Fruit fly (Drosophila melanogaster) whole organism, embryonic: ENCODE results near the gene cyr.

ENCODE experiments used
- Adf1 ChIP-seq: fragments of 200-800 bp; sonication (Bioruptor generic); IDR thresholded peaks from 2 replicates; pipeline ENCODE4 v1.3.6; 2022; ENCODE audit warnings: missing biosample characterization, missing genetic modification characterization
- CG10431 ChIP-seq: fragments of 200-800 bp; sonication (Bioruptor generic); optimal IDR thresholded peaks from 3 replicates; lab custom pipeline; 2018; ENCODE audit warnings: missing biosample characterization, mild to moderate bottlenecking, missing genetic modification characterization
- CG10462 ChIP-seq: fragments of 200-800 bp; sonication (Bioruptor generic); optimal IDR thresholded peaks from 2 replicates; lab custom pipeline; 2016; ENCODE audit warnings: missing biosample characterization, missing genetic modification characterization
- CG11085 ChIP-seq: fragments of 200-800 bp; sonication (Bioruptor generic); IDR thresholded peaks from 2 replicates; pipeline ENCODE4 v1.3.6; 2022; ENCODE audit warnings: missing biosample characterization, missing genetic modification characterization
- CG13624 ChIP-seq: fragments of 200-800 bp; sonication (Bioruptor generic); optimal IDR thresholded peaks from 2 replicates; lab custom pipeline; 2016; ENCODE audit warnings: missing biosample characterization, missing genetic modification characterization
- CG13775 ChIP-seq: fragments of 200-800 bp; sonication (Bioruptor generic); optimal IDR thresholded peaks from 3 replicates; lab custom pipeline; 2017; ENCODE audit warnings: missing biosample characterization, mild to moderate bottlenecking, missing genetic modification characterization
- CG15514 ChIP-seq: fragments of 200-800 bp; sonication (Bioruptor generic); optimal IDR thresholded peaks from 3 replicates; lab custom pipeline; 2017; ENCODE audit warnings: missing biosample characterization, missing genetic modification characterization, mild to moderate bottlenecking, moderate library complexity, missing genetic modification reagents
- CG1603 ChIP-seq: fragments of 200-800 bp; sonication (Bioruptor generic); optimal IDR thresholded peaks from 2 replicates; lab custom pipeline; 2019; ENCODE audit warnings: missing biosample characterization, mild to moderate bottlenecking, missing genetic modification characterization, moderate library complexity
- CG17361 ChIP-seq: fragments of 200-800 bp; sonication (Bioruptor generic); IDR thresholded peaks from 3 replicates; pipeline ENCODE4 v1.3.6; 2022; ENCODE audit warnings: missing biosample characterization, missing genetic modification characterization
- CG18262 ChIP-seq: fragments of 200-800 bp; optimal IDR thresholded peaks from 3 replicates; lab custom pipeline; 2019; ENCODE audit warnings: missing biosample characterization, mild to moderate bottlenecking, missing genetic modification characterization, moderate library complexity
- CG32532 ChIP-seq: fragments of 200-800 bp; sonication (Bioruptor generic); IDR thresholded peaks from 2 replicates; pipeline ENCODE4 v1.3.6; 2022; ENCODE audit warnings: missing biosample characterization, missing genetic modification characterization
- CG3995 ChIP-seq: fragments of 200-800 bp; sonication (Bioruptor generic); optimal IDR thresholded peaks from 3 replicates; lab custom pipeline; 2016; ENCODE audit warnings: missing biosample characterization, missing genetic modification characterization
- CG4854 ChIP-seq: fragments of 200-800 bp; sonication (Bioruptor generic); optimal IDR thresholded peaks from 2 replicates; lab custom pipeline; 2016; ENCODE audit warnings: missing biosample characterization, missing genetic modification characterization, inconsistent platforms
- CG6813 ChIP-seq: fragments of 200-800 bp; sonication (Bioruptor generic); optimal IDR thresholded peaks from 2 replicates; lab custom pipeline; 2017; ENCODE audit warnings: missing biosample characterization, missing genetic modification characterization, mild to moderate bottlenecking, moderate library complexity, missing genetic modification reagents
- CG7928 ChIP-seq: fragments of 200-800 bp; sonication (Bioruptor generic); optimal IDR thresholded peaks from 2 replicates; lab custom pipeline; 2017; ENCODE audit warnings: missing biosample characterization, mild to moderate bottlenecking, missing genetic modification characterization
- CG7963 ChIP-seq: fragments of 200-800 bp; sonication (Bioruptor generic); IDR thresholded peaks from 3 replicates; pipeline ENCODE4 v1.3.6; 2022; ENCODE audit warnings: missing biosample characterization, missing genetic modification characterization; ENCODE audit not compliant: partially characterized antibody
- CG9727 ChIP-seq: fragments of 200-800 bp; sonication (Bioruptor generic); optimal IDR thresholded peaks from 3 replicates; lab custom pipeline; 2017; ENCODE audit warnings: missing biosample characterization, mild to moderate bottlenecking, missing genetic modification characterization
- Dbx ChIP-seq: fragments of 200-800 bp; sonication (Bioruptor generic); IDR thresholded peaks from 3 replicates; pipeline ENCODE4 v1.3.6; 2022; ENCODE audit warnings: missing biosample characterization, missing genetic modification characterization
- Deaf1 ChIP-seq: fragments of 200-800 bp; optimal IDR thresholded peaks from 3 replicates; lab custom pipeline; 2019; ENCODE audit warnings: missing biosample characterization, mild to moderate bottlenecking, missing genetic modification characterization, moderate library complexity
- H2.0 ChIP-seq: fragments of 200-800 bp; sonication (Bioruptor generic); IDR thresholded peaks from 2 replicates; pipeline ENCODE4 v1.3.6; 2022; ENCODE audit warnings: missing biosample characterization, missing genetic modification characterization
- Hr39 ChIP-seq: fragments of >200 bp; optimal IDR thresholded peaks from 2 replicates; lab custom pipeline; 2017
- Hr78 ChIP-seq, 2 experiments: fragments of 200-800 bp in 1 of 2; fragments of >200 bp in 1 of 2; sonication (Bioruptor generic) in 1 of 2; optimal IDR thresholded peaks; 2 replicates each; lab custom pipeline; 2017 to 2019; ENCODE audit warnings: missing biosample characterization in 2 of 2, missing genetic modification characterization in 2 of 2, mild to moderate bottlenecking in 1 of 2, moderate library complexity in 1 of 2
- MESR4 ChIP-seq: fragments of 200-800 bp; sonication (Bioruptor generic); optimal IDR thresholded peaks from 2 replicates; lab custom pipeline; 2018; ENCODE audit warnings: missing biosample characterization, mild to moderate bottlenecking, missing genetic modification characterization, moderate library complexity
- Pdp1 ChIP-seq, 2 experiments: fragments of 200-800 bp; sonication (Bioruptor generic); optimal IDR thresholded peaks; 3 replicates each; lab custom pipeline; 2016; ENCODE audit warnings: missing biosample characterization in 2 of 2, missing genetic modification characterization in 2 of 2, mild to moderate bottlenecking in 1 of 2, moderate library complexity in 1 of 2
- Six4 ChIP-seq: fragments of 200-800 bp; sonication (Bioruptor generic); optimal IDR thresholded peaks from 2 replicates; lab custom pipeline; 2016; ENCODE audit warnings: missing biosample characterization, missing genetic modification characterization
- abd-A ChIP-seq: fragments of 200-800 bp; sonication (Bioruptor generic); optimal IDR thresholded peaks from 3 replicates; lab custom pipeline; 2019; ENCODE audit warnings: missing biosample characterization, mild to moderate bottlenecking, missing genetic modification characterization, moderate library complexity
- ato ChIP-seq: fragments of 200-800 bp; sonication (Bioruptor generic); IDR thresholded peaks from 2 replicates; pipeline ENCODE4 v1.3.6; 2022; ENCODE audit warnings: missing biosample characterization, missing genetic modification characterization; ENCODE audit not compliant: partially characterized antibody
- bigmax ChIP-seq: fragments of 200-800 bp; sonication (Bioruptor generic); optimal IDR thresholded peaks from 2 replicates; lab custom pipeline; 2018; ENCODE audit warnings: missing biosample characterization, mild to moderate bottlenecking, missing genetic modification characterization
- cg ChIP-seq: fragments of 200-800 bp; sonication (Bioruptor generic); optimal IDR thresholded peaks from 3 replicates; lab custom pipeline; 2019; ENCODE audit warnings: missing biosample characterization, mild to moderate bottlenecking, missing genetic modification characterization, moderate library complexity
- chinmo ChIP-seq: fragments of 200-800 bp; sonication (Bioruptor generic); IDR thresholded peaks from 4 replicates; pipeline ENCODE4 v1.3.6; 2022; ENCODE audit warnings: missing biosample characterization, missing genetic modification characterization; ENCODE audit not compliant: partially characterized antibody
- chn ChIP-seq: fragments of 200-800 bp; sonication (Bioruptor generic); optimal IDR thresholded peaks from 2 replicates; lab custom pipeline; 2016; ENCODE audit warnings: missing biosample characterization, missing genetic modification characterization
- corto ChIP-seq: fragments of 200-800 bp; sonication (Bioruptor generic); optimal IDR thresholded peaks from 2 replicates; lab custom pipeline; 2016; ENCODE audit warnings: missing biosample characterization, mild to moderate bottlenecking, missing genetic modification characterization, moderate library complexity
- dpn ChIP-seq, 2 experiments: fragments of 200-800 bp; sonication (Bioruptor generic); optimal IDR thresholded peaks; 3 replicates each; lab custom pipeline; 2016; ENCODE audit warnings: missing biosample characterization in 2 of 2, missing genetic modification characterization in 2 of 2
- emc ChIP-seq: fragments of 200-800 bp; sonication (Bioruptor generic); optimal IDR thresholded peaks from 2 replicates; lab custom pipeline; 2016; ENCODE audit warnings: missing biosample characterization, missing genetic modification characterization
- fd64A ChIP-seq: fragments of 200-800 bp; sonication (Bioruptor generic); optimal IDR thresholded peaks from 3 replicates; lab custom pipeline; 2018; ENCODE audit warnings: missing biosample characterization, mild to moderate bottlenecking, missing genetic modification characterization
- gsb ChIP-seq: fragments of 200-800 bp; sonication (Bioruptor generic); IDR thresholded peaks from 2 replicates; pipeline ENCODE4 v1.3.6; 2022; ENCODE audit warnings: missing biosample characterization, missing genetic modification characterization
- ham ChIP-seq: fragments of 200-800 bp; sonication (Bioruptor generic); IDR thresholded peaks from 2 replicates; pipeline ENCODE4 v1.3.6; 2022; ENCODE audit warnings: missing biosample characterization, missing genetic modification characterization
- kah ChIP-seq: fragments of 200-800 bp; sonication (Bioruptor generic); optimal IDR thresholded peaks from 2 replicates; lab custom pipeline; 2018; ENCODE audit warnings: missing biosample characterization, mild to moderate bottlenecking, missing genetic modification characterization
- lab ChIP-seq: fragments of 200-800 bp; sonication (Bioruptor generic); optimal IDR thresholded peaks from 3 replicates; lab custom pipeline; 2017; ENCODE audit warnings: missing biosample characterization, missing genetic modification characterization, mild to moderate bottlenecking, moderate library complexity, missing genetic modification reagents
- nau ChIP-seq: fragments of 200-800 bp; sonication (Bioruptor generic); optimal IDR thresholded peaks from 3 replicates; lab custom pipeline; 2017; ENCODE audit warnings: missing biosample characterization, mild to moderate bottlenecking, missing genetic modification characterization, missing genetic modification reagents
- pita ChIP-seq: fragments of 200-800 bp; sonication (Bioruptor generic); optimal IDR thresholded peaks from 2 replicates; lab custom pipeline; 2017; ENCODE audit warnings: missing biosample characterization, mild to moderate bottlenecking, missing genetic modification characterization
- pum ChIP-seq: fragments of 200-800 bp; sonication (Bioruptor generic); optimal IDR thresholded peaks from 2 replicates; lab custom pipeline; 2016; ENCODE audit warnings: missing biosample characterization, missing genetic modification characterization
- repo ChIP-seq: fragments of 200-800 bp; sonication (Bioruptor generic); optimal IDR thresholded peaks from 2 replicates; lab custom pipeline; 2016; ENCODE audit warnings: missing biosample characterization, missing genetic modification characterization
- sqz ChIP-seq: fragments of 200-800 bp; sonication (Bioruptor generic); optimal IDR thresholded peaks from 3 replicates; lab custom pipeline; 2018; ENCODE audit warnings: missing biosample characterization, mild to moderate bottlenecking, missing genetic modification characterization
- tin ChIP-seq: fragments of 200-800 bp; sonication (Bioruptor generic); optimal IDR thresholded peaks from 3 replicates; lab custom pipeline; 2016; ENCODE audit warnings: missing biosample characterization, missing genetic modification characterization
- wor ChIP-seq: fragments of 200-800 bp; sonication (Bioruptor generic); IDR thresholded peaks from 2 replicates; pipeline ENCODE4 v1.3.6; 2022; ENCODE audit warnings: missing biosample characterization, missing genetic modification characterization

cyr gene

DNA sequence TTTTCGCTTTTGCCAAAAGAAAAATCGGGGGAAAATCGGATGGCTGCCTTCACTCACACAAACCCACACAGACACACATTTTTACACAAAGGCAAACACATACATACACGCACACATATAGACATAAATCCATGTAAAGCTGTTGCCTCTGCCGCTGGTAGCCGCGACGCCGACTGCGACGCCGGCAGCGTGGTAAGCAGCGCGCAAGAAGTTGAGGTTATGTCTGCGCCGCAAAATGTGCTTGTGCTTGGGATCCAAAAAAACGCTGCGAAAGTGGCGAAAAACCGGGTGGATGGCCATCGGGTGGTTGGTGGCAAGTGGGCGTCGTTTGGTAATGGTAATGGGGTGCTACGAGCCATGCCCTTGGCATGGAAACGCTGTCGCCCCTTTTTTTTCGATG, 44.3 kb upstream of the cyr start:
- TF ChIP-seq CG10462 (GFP tag; lab: Kevin White, UChicago) (no peak), abd-A (tag; lab: Kevin White, UChicago) (peak; percentile 46), bigmax (GFP tag; lab: Kevin White, UChicago) (peak; percentile 83), CG18262 (no peak), H2.0 (GFP tag; lab: Robert Waterston, UW) (no peak), repo (GFP tag; lab: Kevin White, UChicago) (no peak), emc (GFP tag; lab: Kevin White, UChicago) (no peak), cg (GFP tag; lab: Kevin White, UChicago) (peak; percentile 29), CG32532 (GFP tag; lab: Robert Waterston, UW) (0 out of 2 replicates have a peak, but pooled peaks have one; percentile 16), nau (GFP tag; lab: Kevin White, UChicago) (no peak), Deaf1 (tag; lab: Kevin White, UChicago) (peak; percentile 33), Adf1 (GFP tag; lab: Robert Waterston, UW) (peak; percentile 93), pita (GFP tag; lab: Kevin White, UChicago) (no peak)

DNA sequence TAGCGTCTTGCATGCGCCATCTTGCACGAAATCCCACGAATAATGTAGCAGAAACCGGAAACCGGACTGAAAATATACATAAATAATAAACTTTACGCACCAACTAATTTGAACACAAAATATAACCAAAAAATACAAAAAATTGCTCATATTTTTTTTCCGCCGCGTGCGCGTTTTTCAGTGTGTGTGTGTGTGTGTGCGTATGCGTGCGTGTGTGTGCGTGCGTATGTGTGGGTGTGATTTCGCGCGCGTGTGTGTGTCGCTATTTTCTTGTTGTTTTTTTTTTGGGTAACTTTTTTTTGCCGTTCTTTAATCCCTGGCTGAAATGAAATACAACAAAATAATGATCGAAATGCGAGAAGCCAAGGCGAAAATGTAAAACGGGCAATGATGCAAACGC, 43.5 kb upstream of the cyr start:
- TF ChIP-seq Pdp1 (GFP tag; optimal IDR thresholded peaks at IDR 0.05; lab: Kevin White, UChicago) = no peak
- peak; percentile 94 for TF ChIP-seq Hr39
- no peak for TF ChIP-seq CG4854
- no peak for TF ChIP-seq MESR4
- TF ChIP-seq sqz (GFP tag; lab: Kevin White, UChicago) = peak; percentile 36
- TF ChIP-seq CG11085 (GFP tag; lab: Robert Waterston, UW) = no peak
- no peak for TF ChIP-seq chinmo
- TF ChIP-seq cg (GFP tag; lab: Kevin White, UChicago) = peak; percentile 22
- no peak for TF ChIP-seq CG6813 (GFP tag; lab: Kevin White, UChicago)
- no peak for TF ChIP-seq ham (GFP tag; lab: Robert Waterston, UW)
- no peak for TF ChIP-seq CG7928

DNA sequence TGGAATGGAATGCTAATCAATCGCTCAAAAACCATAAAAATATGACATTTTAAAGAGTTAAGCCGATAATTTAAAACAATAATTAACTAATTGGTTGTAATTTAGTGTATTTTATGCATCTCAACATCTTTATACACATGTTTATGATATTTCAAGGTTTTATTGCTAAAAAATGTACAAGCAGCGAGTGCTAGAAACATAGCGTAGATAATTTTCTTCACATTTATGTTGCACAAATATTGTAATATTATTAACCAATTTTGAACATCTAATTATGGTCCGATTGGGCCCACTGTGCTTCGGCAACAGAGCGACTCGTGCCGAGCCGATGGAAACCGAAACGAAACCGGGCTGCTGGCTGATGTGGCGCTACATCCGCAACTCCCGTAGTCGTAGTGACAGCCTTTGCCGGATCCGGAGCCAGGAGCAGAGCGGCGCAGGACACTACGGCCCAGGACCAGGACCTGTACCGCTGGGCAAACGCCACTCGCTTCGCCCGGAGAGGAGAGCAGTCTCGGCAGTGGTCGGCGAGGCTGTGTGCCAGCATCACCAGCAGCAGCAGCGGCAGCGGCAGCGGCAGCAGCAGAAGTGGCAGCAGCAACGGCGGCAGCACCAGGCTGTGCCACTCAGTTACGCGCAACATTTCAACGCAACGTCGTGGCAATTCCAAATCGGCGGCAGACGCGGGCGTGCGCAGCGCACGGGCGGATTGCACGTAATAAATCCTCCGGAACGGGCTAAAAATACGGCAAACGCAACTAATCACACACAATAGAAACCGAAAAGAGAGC, 42.8 kb upstream of the cyr start, which contains the start of gene sdt:
Gene sdt (plus strand): TSS at position 385 of the 791 bp plus-strand sequence.
- TF ChIP-seq chn (GFP tag; lab: Kevin White, UChicago) = no peak
- no peak for TF ChIP-seq gsb (GFP tag; lab: Robert Waterston, UW)
- no peak for TF ChIP-seq Six4 (GFP tag; lab: Kevin White, UChicago)
- peak; percentile 2 for TF ChIP-seq CG1603 (tag; lab: Kevin White, UChicago)
- TF ChIP-seq CG15514 (GFP tag; lab: Kevin White, UChicago) = peak; percentile 2
- TF ChIP-seq dpn (GFP tag; optimal IDR thresholded peaks at IDR 0.05; lab: Kevin White, UChicago) = peak in 1 of 2 experiments; percentile 4
- no peak for TF ChIP-seq corto (GFP tag; lab: Kevin White, UChicago)
- TF ChIP-seq CG9727 (GFP tag; lab: Kevin White, UChicago) = no peak
- no peak for TF ChIP-seq lab (GFP tag; lab: Kevin White, UChicago)
- TF ChIP-seq tin (GFP tag; lab: Kevin White, UChicago) = no peak
- TF ChIP-seq kah (GFP tag; lab: Kevin White, UChicago) = no peak
- TF ChIP-seq CG3995 (GFP tag; lab: Kevin White, UChicago) = no peak
- TF ChIP-seq CG13624 (GFP tag; lab: Kevin White, UChicago) = peak; percentile 13
- no peak for TF ChIP-seq Dbx
- TF ChIP-seq ato (GFP tag; lab: Robert Waterston, UW) = no peak
- TF ChIP-seq pum (GFP tag; lab: Kevin White, UChicago) = no peak
- TF ChIP-seq fd64A (GFP tag; lab: Kevin White, UChicago) = no peak
- TF ChIP-seq CG10431 = no peak
- no peak for TF ChIP-seq CG7963 (GFP tag; lab: Robert Waterston, UW)
- TF ChIP-seq CG17361 (GFP tag; lab: Robert Waterston, UW) = peak; percentile 59; the same call in 1 of the 3 replicates
- peak; percentile 19 for TF ChIP-seq abd-A (tag; lab: Kevin White, UChicago)
- peak; percentile 13 for TF ChIP-seq CG13775 (GFP tag; lab: Kevin White, UChicago)
- TF ChIP-seq Adf1 (GFP tag; lab: Robert Waterston, UW) = peak; percentile 90
- TF ChIP-seq Hr78 (GFP tag; optimal IDR thresholded peaks at IDR 0.05; lab: Kevin White, UChicago) = no peak
- TF ChIP-seq CG18262 = peak; percentile 10
- no peak for TF ChIP-seq wor (GFP tag; lab: Robert Waterston, UW)
